Worm (Caenorhabditis elegans): ENCODE results near the gene vglu-2.

- TF ChIP-seq ama-1 (optimal IDR thresholded peaks at IDR 0.05) (no peak), B0310.2 (tag; optimal IDR thresholded peaks at IDR 0.05) (no peak)
Measured at ce11 chrIII:10270778-10271307, 24.1 kb upstream of the vglu-2 start, which contains the start of gene cnk-1.

All from whole organism, early embryonic.